Fruit fly (Drosophila melanogaster) whole organism, wandering third instar larva: Measurements from ENCODE around the gene CtsL4.

ENCODE experiments used
- Abd-B ChIP-seq: fragments of >200 bp; optimal IDR thresholded peaks from 2 replicates; lab custom pipeline; 2017; ENCODE audit warnings: missing biosample characterization, missing genetic modification characterization
- CG32264 ChIP-seq: fragments of 200-800 bp; sonication (Bioruptor generic); optimal IDR thresholded peaks from 2 replicates; lab custom pipeline; 2016; ENCODE audit warnings: missing biosample characterization, missing genetic modification characterization
- CG9705 ChIP-seq: fragments of 200-800 bp; sonication (Bioruptor generic); optimal IDR thresholded peaks from 2 replicates; lab custom pipeline; 2018; ENCODE audit warnings: missing biosample characterization, mild to moderate bottlenecking, missing genetic modification characterization
- CrebA ChIP-seq: fragments of 200-800 bp; sonication (Bioruptor generic); optimal IDR thresholded peaks from 2 replicates; lab custom pipeline; 2016; ENCODE audit warnings: missing biosample characterization, mild to moderate bottlenecking, missing genetic modification characterization, borderline replicate concordance
- Dfd ChIP-seq: fragments of >200 bp; optimal IDR thresholded peaks from 2 replicates; lab custom pipeline; 2017; ENCODE audit warnings: missing biosample characterization, missing genetic modification characterization
- Dif ChIP-seq: fragments of 200-275, 200-300 bp; sonication (Bioruptor generic); optimal IDR thresholded peaks from 2 replicates; lab custom pipeline; 2018; ENCODE audit warnings: missing biosample characterization, missing genetic modification characterization; ENCODE audit not compliant: partially characterized antibody
- GATAd ChIP-seq: sonication (Bioruptor generic); optimal IDR thresholded peaks from 2 replicates; lab custom pipeline; 2016; ENCODE audit warnings: missing biosample characterization, missing genetic modification characterization
- HLH106 ChIP-seq: fragments of 200-800 bp; optimal IDR thresholded peaks from 3 replicates; lab custom pipeline; 2019; ENCODE audit warnings: missing biosample characterization, mild to moderate bottlenecking, missing genetic modification characterization, moderate library complexity
- Hnf4 ChIP-seq: fragments of 200-800 bp; sonication (Bioruptor generic); optimal IDR thresholded peaks from 2 replicates; lab custom pipeline; 2016; ENCODE audit warnings: missing biosample characterization, mild to moderate bottlenecking, missing genetic modification characterization
- Hr78 ChIP-seq: fragments of >200 bp; optimal IDR thresholded peaks from 2 replicates; lab custom pipeline; 2017; ENCODE audit warnings: missing biosample characterization, missing genetic modification characterization
- Hr83 ChIP-seq: fragments of 200-300 bp; sonication (Bioruptor generic); optimal IDR thresholded peaks from 2 replicates; lab custom pipeline; 2016; ENCODE audit warnings: missing biosample characterization, mild to moderate bottlenecking, missing genetic modification characterization, moderate library complexity; ENCODE audit not compliant: poor library complexity, severe bottlenecking
- Jra ChIP-seq: sonication (Bioruptor generic); optimal IDR thresholded peaks from 2 replicates; lab custom pipeline; 2016; ENCODE audit warnings: missing biosample characterization, missing genetic modification characterization
- Mio ChIP-seq: sonication (Bioruptor generic); optimal IDR thresholded peaks from 2 replicates; lab custom pipeline; 2016; ENCODE audit warnings: missing biosample characterization, missing genetic modification characterization
- N ChIP-seq: fragments of >200 bp; optimal IDR thresholded peaks from 2 replicates; lab custom pipeline; 2018; ENCODE audit warnings: missing biosample characterization, missing external identifiers, missing genetic modification characterization
- OdsH ChIP-seq: fragments of 200-800 bp; sonication (Bioruptor generic); optimal IDR thresholded peaks from 2 replicates; lab custom pipeline; 2016; ENCODE audit warnings: missing biosample characterization, mild to moderate bottlenecking, missing genetic modification characterization
- Rel ChIP-seq, 2 experiments: fragments of 200-800 bp; sonication (Bioruptor generic) in 1 of 2; optimal IDR thresholded peaks; 2 replicates in 1 of 2; 3 replicates in 1 of 2; lab custom pipeline; 2016 to 2019; ENCODE audit warnings: mild to moderate bottlenecking in 2 of 2, missing biosample characterization in 2 of 2, missing genetic modification characterization in 2 of 2, moderate library complexity in 1 of 2
- Sp1 ChIP-seq: fragments of 200-800 bp; sonication (Bioruptor generic); optimal IDR thresholded peaks from 3 replicates; lab custom pipeline; 2019; ENCODE audit warnings: missing biosample characterization, mild to moderate bottlenecking, missing genetic modification characterization, moderate library complexity
- dl ChIP-seq, 2 experiments: fragments of 175-275, 200-275 bp in 1 of 2; fragments of 200-275 bp in 1 of 2; sonication (Bioruptor generic); optimal IDR thresholded peaks; lab custom pipeline; 2018; ENCODE audit warnings: mild to moderate bottlenecking in 2 of 2, missing biosample characterization in 2 of 2, missing genetic modification characterization in 2 of 2, moderate library complexity in 2 of 2; ENCODE audit not compliant: partially characterized antibody in 2 of 2, insufficient read depth in 1 of 2
- dmrt93B ChIP-seq: fragments of 200-800 bp; sonication (Bioruptor generic); optimal IDR thresholded peaks from 2 replicates; lab custom pipeline; 2018; ENCODE audit warnings: missing biosample characterization, mild to moderate bottlenecking, missing genetic modification characterization
- dsf ChIP-seq: sonication (Bioruptor generic); optimal IDR thresholded peaks from 2 replicates; lab custom pipeline; 2016; ENCODE audit warnings: missing biosample characterization, missing genetic modification characterization, borderline replicate concordance
- ey ChIP-seq: fragments of 200-800 bp; sonication (Bioruptor generic); optimal IDR thresholded peaks from 2 replicates; lab custom pipeline; 2016; ENCODE audit warnings: missing biosample characterization, missing genetic modification characterization
- foxo ChIP-seq, 2 experiments: fragments of 200-800 bp; sonication (Bioruptor generic); optimal IDR thresholded peaks; 2 replicates in 1 of 2; 3 replicates in 1 of 2; lab custom pipeline; 2016 to 2017; ENCODE audit warnings: missing biosample characterization in 2 of 2, missing genetic modification characterization in 2 of 2
- fru ChIP-seq: fragments of 200-800 bp; sonication (Bioruptor generic); optimal IDR thresholded peaks from 3 replicates; lab custom pipeline; 2016; ENCODE audit warnings: missing biosample characterization, mild to moderate bottlenecking, missing genetic modification characterization
- h ChIP-seq: fragments of 200-800 bp; sonication (Bioruptor generic); optimal IDR thresholded peaks from 3 replicates; lab custom pipeline; 2016; ENCODE audit warnings: missing biosample characterization, mild to moderate bottlenecking, missing genetic modification characterization
- jim ChIP-seq: fragments of 175-275, 200-325 bp; sonication (Bioruptor generic); optimal IDR thresholded peaks from 2 replicates; lab custom pipeline; 2016; ENCODE audit warnings: missing biosample characterization, mild to moderate bottlenecking, missing genetic modification characterization
- lola ChIP-seq: fragments of >200 bp; optimal IDR thresholded peaks from 2 replicates; lab custom pipeline; 2017; ENCODE audit warnings: missing biosample characterization, missing genetic modification characterization
- pan ChIP-seq: fragments of >200 bp; optimal IDR thresholded peaks from 2 replicates; lab custom pipeline; 2017
- psq ChIP-seq: fragments of 200-800 bp; sonication (Bioruptor generic); optimal IDR thresholded peaks from 3 replicates; lab custom pipeline; 2017; ENCODE audit warnings: missing biosample characterization, mild to moderate bottlenecking, missing genetic modification characterization, moderate library complexity
- rgr ChIP-seq: fragments of 200-800 bp; sonication (Bioruptor generic); optimal IDR thresholded peaks from 3 replicates; lab custom pipeline; 2016; ENCODE audit warnings: missing biosample characterization, mild to moderate bottlenecking, missing genetic modification characterization
- sage ChIP-seq: fragments of 200-800 bp; sonication (Bioruptor generic); optimal IDR thresholded peaks from 2 replicates; lab custom pipeline; 2016; ENCODE audit warnings: missing biosample characterization, mild to moderate bottlenecking, missing genetic modification characterization
- sv ChIP-seq: fragments of 200-800 bp; sonication (Bioruptor generic); optimal IDR thresholded peaks from 3 replicates; lab custom pipeline; 2016; ENCODE audit warnings: missing biosample characterization, missing genetic modification characterization
- tai ChIP-seq: sonication (Bioruptor generic); optimal IDR thresholded peaks from 2 replicates; lab custom pipeline; 2016; ENCODE audit warnings: missing biosample characterization, missing genetic modification characterization
- usp ChIP-seq: fragments of >200 bp; optimal IDR thresholded peaks from 2 replicates; lab custom pipeline; 2017; ENCODE audit warnings: missing biosample characterization, missing genetic modification characterization
- woc ChIP-seq: sonication (Bioruptor generic); optimal IDR thresholded peaks from 2 replicates; lab custom pipeline; 2016; ENCODE audit warnings: missing biosample characterization, mild to moderate bottlenecking, missing genetic modification characterization

Gene CtsL4

dm6 chr2L:10395642-10396487 lies 39.5 kb upstream of the CtsL4 start, which contains the start of gene Mdh1 (continued):
- TF ChIP-seq dl (GFP tag; optimal IDR thresholded peaks at IDR 0.05; lab: Kevin White, UChicago; ENCODE audit: insufficient read depth in 1 of 2, partially characterized antibody in 2 of 2), result peak in 1 of 2 experiments; percentile 11
- no peak for TF ChIP-seq N (GFP tag; lab: Kevin White, UChicago)
- TF ChIP-seq ey (GFP tag; lab: Kevin White, UChicago), result no peak
- TF ChIP-seq CG9705 (GFP tag; lab: Kevin White, UChicago), result no peak
- TF ChIP-seq Dfd (GFP tag; lab: Kevin White, UChicago), result no peak
- no peak for TF ChIP-seq CG32264
- TF ChIP-seq Hr78 (GFP tag; lab: Kevin White, UChicago), result no peak
- no peak for TF ChIP-seq Mio (GFP tag; lab: Kevin White, UChicago)
- no peak for TF ChIP-seq Jra
- no peak for TF ChIP-seq Rel (GFP tag; optimal IDR thresholded peaks at IDR 0.05; lab: Kevin White, UChicago)
- TF ChIP-seq Rel (tag; optimal IDR thresholded peaks at IDR 0.05; lab: Kevin White, UChicago), result no peak
- no peak for TF ChIP-seq CrebA (GFP tag; lab: Kevin White, UChicago)
- TF ChIP-seq sv (GFP tag; lab: Kevin White, UChicago), result no peak

- peak; percentile 31 for TF ChIP-seq tai (GFP tag; lab: Kevin White, UChicago)
- no peak for TF ChIP-seq sage (GFP tag; lab: Kevin White, UChicago)
- TF ChIP-seq, all 38 proteins: peak for 1
Measured at dm6 chr2L:10395035-10395434, 38.6 kb upstream of the CtsL4 start.

dm6 chr2L:10393467-10393866 lies 37.1 kb upstream of the CtsL4 start:
- TF ChIP-seq dl (GFP tag; optimal IDR thresholded peaks at IDR 0.05; lab: Kevin White, UChicago; ENCODE audit: insufficient read depth in 1 of 2, partially characterized antibody in 2 of 2) (no peak), GATAd (GFP tag; lab: Kevin White, UChicago) (no peak), Mio (GFP tag; lab: Kevin White, UChicago) (no peak), CG9705 (GFP tag; lab: Kevin White, UChicago) (no peak), Hnf4 (GFP tag; lab: Kevin White, UChicago) (no peak), fru (no peak), Rel (GFP tag; optimal IDR thresholded peaks at IDR 0.05; lab: Kevin White, UChicago) (no peak), Rel (tag; optimal IDR thresholded peaks at IDR 0.05; lab: Kevin White, UChicago) (no peak)

- TF ChIP-seq jim (no peak), Mio (GFP tag; lab: Kevin White, UChicago) (no peak), Sp1 (GFP tag; lab: Kevin White, UChicago) (peak; percentile 47), psq (peak; percentile 8), rgr (GFP tag; lab: Kevin White, UChicago) (peak; percentile 55), GATAd (GFP tag; lab: Kevin White, UChicago) (no peak), Jra (peak; percentile 56), usp (no peak), h (peak; percentile 56), sage (GFP tag; lab: Kevin White, UChicago) (peak; percentile 31), dsf (GFP tag; lab: Kevin White, UChicago) (no peak), CG32264 (no peak), sv (GFP tag; lab: Kevin White, UChicago) (peak; percentile 15), foxo (GFP tag; optimal IDR thresholded peaks at IDR 0.05; lab: Kevin White, UChicago) (peak in 1 of 2 experiments; percentile 24), ey (GFP tag; lab: Kevin White, UChicago) (peak; percentile 33), CG9705 (GFP tag; lab: Kevin White, UChicago) (peak; percentile 12), fru (peak; percentile 39), Abd-B (GFP tag; lab: Kevin White, UChicago) (no peak), woc (peak; percentile 64), Dif (GFP tag; lab: Kevin White, UChicago) (no peak), Hnf4 (GFP tag; lab: Kevin White, UChicago) (peak; percentile 52), Hr83 (GFP tag; lab: Kevin White, UChicago) (no peak), pan (lab: Kevin White, UChicago) (no peak), N (GFP tag; lab: Kevin White, UChicago) (peak; percentile 94), Dfd (GFP tag; lab: Kevin White, UChicago) (no peak), dl (GFP tag; optimal IDR thresholded peaks at IDR 0.05; lab: Kevin White, UChicago; ENCODE audit: insufficient read depth in 1 of 2, partially characterized antibody in 2 of 2) (no peak), Rel (GFP tag; optimal IDR thresholded peaks at IDR 0.05; lab: Kevin White, UChicago) (no peak), Rel (tag; optimal IDR thresholded peaks at IDR 0.05; lab: Kevin White, UChicago) (peak; percentile 39), lola (GFP tag; lab: Kevin White, UChicago) (peak; percentile 69), dmrt93B (GFP tag; lab: Kevin White, UChicago) (no peak), HLH106 (peak; percentile 61), OdsH (GFP tag; lab: Kevin White, UChicago) (no peak)
- TF ChIP-seq, all 38 proteins: peak for 17
Measured at dm6 chr2L:10387869-10388726, 31.7 kb upstream of the CtsL4 start, which contains the start of gene da. da (plus strand) TSS chr2L:10388105.
